Worm (Caenorhabditis elegans) whole organism, midembryonic: ENCODE measurements around the gene ZK418.13.

Experiments used
- cog-1 ChIP-seq: sonication (generic microtip); optimal IDR thresholded peaks from 2 replicates; lab custom pipeline; 2016; ENCODE audit warnings: missing genetic modification characterization, missing compliant biosample characterization
- flt-1 ChIP-seq: fragments of 200-800 bp; sonication (Bioruptor generic); IDR thresholded peaks from 2 replicates; pipeline ENCODE4 v1.3.6; 2022; ENCODE audit warnings: missing genetic modification characterization, missing compliant biosample characterization
- klf-2 ChIP-seq: fragments of 200-800 bp; sonication (Bioruptor generic); conservative IDR thresholded peaks from 2 replicates; pipeline ENCODE4 v1.3.6; 2022; ENCODE audit warnings: missing genetic modification reagents, missing genetic modification characterization, missing compliant biosample characterization
- med-1 ChIP-seq: sonication (generic microtip); optimal IDR thresholded peaks from 2 replicates; lab custom pipeline; 2017; ENCODE audit warnings: missing genetic modification characterization, mild to moderate bottlenecking, missing compliant biosample characterization, antibody characterized with exemption, missing genetic modification reagents; ENCODE audit not compliant: insufficient read depth
- ref-1 ChIP-seq: fragments of 200-800 bp; sonication (Bioruptor generic); conservative IDR thresholded peaks from 2 replicates; pipeline ENCODE4 v1.3.6; 2022; ENCODE audit warnings: missing genetic modification reagents, missing genetic modification characterization, missing compliant biosample characterization
- tab-1 ChIP-seq: fragments of 200-800 bp; sonication (Bioruptor generic); IDR thresholded peaks from 2 replicates; pipeline ENCODE4 v1.3.6; 2022; ENCODE audit warnings: missing genetic modification characterization, missing compliant biosample characterization
- ztf-23 ChIP-seq: fragments of 200-800 bp; sonication (Bioruptor generic); IDR thresholded peaks from 2 replicates; pipeline ENCODE4 v1.3.6; 2022; ENCODE audit warnings: missing genetic modification reagents, missing genetic modification characterization, missing compliant biosample characterization
- ztf-29 ChIP-seq: fragments of 200-800 bp; sonication (Bioruptor generic); IDR thresholded peaks from 2 replicates; pipeline ENCODE4 v1.3.6; 2022; ENCODE audit warnings: missing genetic modification reagents, missing genetic modification characterization, missing compliant biosample characterization

DNA sequence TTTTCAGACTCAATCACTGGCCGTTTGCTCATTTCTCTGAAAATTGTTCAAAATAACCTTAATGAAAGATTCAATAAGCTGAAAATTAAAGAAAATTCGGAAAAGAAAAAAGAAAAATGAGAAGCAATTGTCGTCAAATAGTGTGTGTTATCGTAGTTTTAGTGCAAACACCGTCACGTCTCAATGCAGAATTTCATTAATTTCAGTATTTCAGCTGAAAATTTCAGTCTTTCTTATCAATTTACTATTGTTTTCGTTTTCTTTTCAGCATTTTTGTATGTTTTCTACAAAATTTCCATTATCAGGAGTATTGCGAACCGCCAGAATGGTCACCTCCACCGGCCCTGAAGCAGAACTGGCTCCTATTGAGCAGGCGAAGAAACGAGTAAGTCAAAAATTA, 46.6 kb upstream of the ZK418.13 start, which contains the start of the genes B0280.9 and rpia-1:
- TF ChIP-seq ref-1 (GFP tag; lab: Robert Waterston, UW), result no peak
- TF ChIP-seq med-1, result no peak
- TF ChIP-seq tab-1, result no peak
- no peak for TF ChIP-seq flt-1 (GFP tag; lab: Robert Waterston, UW)
- no peak for TF ChIP-seq cog-1
- TF ChIP-seq klf-2 (GFP tag; lab: Robert Waterston, UW), result no peak
- TF ChIP-seq ztf-23 (GFP tag; lab: Robert Waterston, UW), result no peak
- TF ChIP-seq ztf-29 (GFP tag; lab: Robert Waterston, UW), result no peak
